Worm (Caenorhabditis elegans) whole organism, L1 larva: ENCODE measurements around the gene H39E23.2.

ENCODE experiments used
- C04F5.9 ChIP-seq: sonication (generic microtip); optimal IDR thresholded peaks from 2 replicates; lab custom pipeline; 2016; ENCODE audit warnings: missing genetic modification characterization, missing compliant biosample characterization
- alr-1 ChIP-seq: fragments of 200-800 bp; sonication (Bioruptor generic); optimal IDR thresholded peaks from 2 replicates; lab custom pipeline; 2018; ENCODE audit warnings: borderline replicate concordance, mild to moderate bottlenecking, missing genetic modification characterization, missing compliant biosample characterization
- aly-2 ChIP-seq: fragments of 150-350 bp; optimal IDR thresholded peaks from 2 replicates; lab custom pipeline; 2014; ENCODE audit warnings: missing biosample characterization, missing genetic modification characterization
- blmp-1 ChIP-seq: fragments of 150-350 bp; optimal IDR thresholded peaks from 2 replicates; lab custom pipeline; 2014; ENCODE audit warnings: missing biosample characterization, missing genetic modification characterization
- ceh-63 ChIP-seq: fragments of 200-800 bp; sonication (Bioruptor generic); optimal IDR thresholded peaks from 2 replicates; lab custom pipeline; 2018; ENCODE audit warnings: mild to moderate bottlenecking, missing genetic modification characterization, missing compliant biosample characterization
- ceh-82 ChIP-seq, 3 experiments: fragments of 150-350 bp in 1 of 3; sonication (generic microtip) in 2 of 3; optimal IDR thresholded peaks; 2 replicates each; lab custom pipeline; 2014 to 2017; ENCODE audit warnings: missing biosample characterization in 3 of 3, missing genetic modification characterization in 3 of 3
- ceh-88 ChIP-seq: fragments of 200-800 bp; sonication (Bioruptor generic); IDR thresholded peaks from 2 replicates; pipeline ENCODE4 v1.3.6; 2022; ENCODE audit warnings: missing genetic modification characterization, missing compliant biosample characterization
- ceh-90 ChIP-seq: sonication (generic microtip); optimal IDR thresholded peaks from 2 replicates; lab custom pipeline; 2016; ENCODE audit warnings: missing genetic modification characterization, missing compliant biosample characterization
- ces-1 ChIP-seq: fragments of 150-350 bp; optimal IDR thresholded peaks from 2 replicates; lab custom pipeline; 2014; ENCODE audit warnings: missing biosample characterization, missing genetic modification reagents, missing genetic modification characterization
- dpl-1 ChIP-seq, 3 experiments: fragments of 150-350 bp in 2 of 3; sonication (generic microtip) in 1 of 3; optimal IDR thresholded peaks; 2 replicates each; lab custom pipeline; 2014 to 2017; ENCODE audit warnings: missing biosample characterization in 3 of 3, missing genetic modification characterization in 3 of 3, missing genetic modification reagents in 3 of 3
- dsc-1 ChIP-seq: sonication (generic microtip); optimal IDR thresholded peaks from 2 replicates; lab custom pipeline; 2016; ENCODE audit warnings: mild to moderate bottlenecking, missing genetic modification characterization, missing compliant biosample characterization
- efl-3 ChIP-seq: fragments of 200-800 bp; sonication (Bioruptor generic); optimal IDR thresholded peaks from 2 replicates; lab custom pipeline; 2018; ENCODE audit warnings: mild to moderate bottlenecking, missing genetic modification characterization, missing compliant biosample characterization
- egl-13 ChIP-seq: sonication (generic microtip); optimal IDR thresholded peaks from 2 replicates; lab custom pipeline; 2016; ENCODE audit warnings: missing genotype, missing genetic modification reagents, missing genetic modification characterization, missing compliant biosample characterization
- elt-2 ChIP-seq: sonication (generic microtip); optimal IDR thresholded peaks from 2 replicates; lab custom pipeline; 2016; ENCODE audit warnings: missing genetic modification characterization, mild to moderate bottlenecking, inconsistent platforms, missing compliant biosample characterization, missing genetic modification reagents
- elt-3 ChIP-seq, 6 experiments: fragments of 150-350 bp in 1 of 6; sonication (generic microtip); optimal IDR thresholded peaks; 2 replicates each; lab custom pipeline; 2017 to 2018; ENCODE audit warnings: missing biosample characterization in 6 of 6, missing genetic modification characterization in 6 of 6, inconsistent platforms in 1 of 6
- ets-5 ChIP-seq: fragments of 200-800 bp; sonication (Bioruptor generic); IDR thresholded peaks from 2 replicates; pipeline ENCODE4 v1.3.6; 2022; ENCODE audit warnings: missing genetic modification characterization, missing compliant biosample characterization
- fkh-10 ChIP-seq: sonication (generic microtip); optimal IDR thresholded peaks from 2 replicates; lab custom pipeline; 2017; ENCODE audit warnings: missing biosample characterization, missing genetic modification reagents, missing genetic modification characterization
- fkh-4 ChIP-seq: sonication (generic microtip); optimal IDR thresholded peaks from 2 replicates; lab custom pipeline; 2016; ENCODE audit warnings: missing compliant biosample characterization, missing genetic modification characterization, borderline replicate concordance
- fkh-8 ChIP-seq: sonication (generic microtip); optimal IDR thresholded peaks from 2 replicates; lab custom pipeline; 2016; ENCODE audit warnings: mild to moderate bottlenecking, missing genetic modification characterization, missing compliant biosample characterization
- grh-1 ChIP-seq: fragments of 200-800 bp; sonication (Bioruptor generic); IDR thresholded peaks from 2 replicates; pipeline ENCODE4 v1.3.6; 2022; ENCODE audit warnings: missing genetic modification reagents, missing genetic modification characterization, missing compliant biosample characterization
- hlh-17 ChIP-seq: fragments of 200-800 bp; sonication (Bioruptor generic); optimal IDR thresholded peaks from 2 replicates; lab custom pipeline; 2018; ENCODE audit warnings: missing genetic modification characterization, mild to moderate bottlenecking, missing compliant biosample characterization, moderate library complexity, borderline replicate concordance
- hlh-4 ChIP-seq: sonication (generic microtip); optimal IDR thresholded peaks from 2 replicates; lab custom pipeline; 2016; ENCODE audit warnings: mild to moderate bottlenecking, missing genetic modification characterization, missing compliant biosample characterization
- irx-1 ChIP-seq: sonication (generic microtip); optimal IDR thresholded peaks from 2 replicates; lab custom pipeline; 2016; ENCODE audit warnings: missing genetic modification characterization, missing compliant biosample characterization
- isw-1 ChIP-seq: fragments of 200-800 bp; sonication (Bioruptor generic); IDR thresholded peaks from 2 replicates; pipeline ENCODE4 v1.3.6; 2022; ENCODE audit warnings: missing genetic modification characterization, missing compliant biosample characterization
- jun-1 ChIP-seq: fragments of 150-350 bp; optimal IDR thresholded peaks from 2 replicates; lab custom pipeline; 2014; ENCODE audit warnings: missing biosample characterization, missing genetic modification reagents, missing genetic modification characterization
- lin-14 ChIP-seq: fragments of 200-800 bp; sonication (Bioruptor generic); optimal IDR thresholded peaks from 2 replicates; lab custom pipeline; 2018; ENCODE audit warnings: mild to moderate bottlenecking, missing genetic modification characterization, moderate library complexity, missing compliant biosample characterization
- lin-15B ChIP-seq: fragments of 150-350 bp; sonication (generic microtip); optimal IDR thresholded peaks from 3 replicates; lab custom pipeline; 2014; ENCODE audit warnings: missing biosample characterization, missing genetic modification characterization
- lin-35 ChIP-seq, 2 experiments: fragments of 150-350 bp; optimal IDR thresholded peaks; 2 replicates each; lab custom pipeline; 2014; ENCODE audit warnings: missing biosample characterization in 2 of 2, missing genetic modification characterization in 2 of 2, missing genetic modification reagents in 2 of 2
- lin-39 ChIP-seq: fragments of 150-350 bp; optimal IDR thresholded peaks from 2 replicates; lab custom pipeline; 2014; ENCODE audit warnings: missing biosample characterization, missing genetic modification reagents, missing genetic modification characterization
- lir-3 ChIP-seq: sonication (generic microtip); optimal IDR thresholded peaks from 2 replicates; lab custom pipeline; 2016; ENCODE audit warnings: mild to moderate bottlenecking, missing genetic modification characterization, moderate library complexity, missing compliant biosample characterization; ENCODE audit not compliant: poor library complexity
- lsy-2 ChIP-seq, 2 experiments: fragments of 150-350 bp; optimal IDR thresholded peaks; 2 replicates each; lab custom pipeline; 2014; ENCODE audit warnings: missing biosample characterization in 2 of 2, missing genetic modification characterization in 2 of 2
- mab-9 ChIP-seq: fragments of 200-800 bp; sonication (Bioruptor generic); IDR thresholded peaks from 2 replicates; pipeline ENCODE4 v1.3.6; 2022; ENCODE audit warnings: missing genetic modification reagents, missing genetic modification characterization, missing compliant biosample characterization
- mdl-1 ChIP-seq, 2 experiments: fragments of 150-350 bp; optimal IDR thresholded peaks; 2 replicates each; lab custom pipeline; 2014 to 2017; ENCODE audit warnings: missing biosample characterization in 2 of 2, missing genetic modification characterization in 2 of 2, inconsistent platforms in 1 of 2
- mef-2 ChIP-seq: fragments of 150-350 bp; optimal IDR thresholded peaks from 2 replicates; lab custom pipeline; 2014; ENCODE audit warnings: missing biosample characterization, missing genetic modification characterization
- nhr-11 ChIP-seq: fragments of 150-350 bp; optimal IDR thresholded peaks from 2 replicates; lab custom pipeline; 2014; ENCODE audit warnings: missing biosample characterization, missing genetic modification characterization
- nhr-12 ChIP-seq: sonication (generic microtip); optimal IDR thresholded peaks from 2 replicates; lab custom pipeline; 2017; ENCODE audit warnings: missing biosample characterization, missing genetic modification characterization
- nhr-76 ChIP-seq: sonication (generic microtip); optimal IDR thresholded peaks from 2 replicates; lab custom pipeline; 2017; ENCODE audit warnings: missing biosample characterization, missing genetic modification characterization
- nhr-77 ChIP-seq: fragments of 150-350 bp; optimal IDR thresholded peaks from 2 replicates; lab custom pipeline; 2014; ENCODE audit warnings: missing biosample characterization, missing genetic modification characterization
- nhr-84 ChIP-seq: sonication (generic microtip); optimal IDR thresholded peaks from 2 replicates; lab custom pipeline; 2017; ENCODE audit warnings: missing biosample characterization, missing genetic modification characterization
- pax-3 ChIP-seq: fragments of 200-800 bp; sonication (Bioruptor generic); optimal IDR thresholded peaks from 2 replicates; lab custom pipeline; 2018; ENCODE audit warnings: mild to moderate bottlenecking, missing genetic modification characterization, moderate library complexity, missing compliant biosample characterization
- pqm-1 ChIP-seq: sonication (generic microtip); optimal IDR thresholded peaks from 3 replicates; lab custom pipeline; 2017; ENCODE audit warnings: missing biosample characterization, missing genetic modification characterization
- skn-1 ChIP-seq: fragments of 150-350 bp; optimal IDR thresholded peaks from 2 replicates; lab custom pipeline; 2014; ENCODE audit warnings: missing biosample characterization, missing genetic modification characterization
- snpc-4 ChIP-seq: fragments of 150-350 bp; optimal IDR thresholded peaks from 2 replicates; lab custom pipeline; 2014; ENCODE audit warnings: missing biosample characterization, missing genetic modification characterization
- snu-23 ChIP-seq: sonication (generic microtip); optimal IDR thresholded peaks from 2 replicates; lab custom pipeline; 2016; ENCODE audit warnings: missing genetic modification characterization, missing compliant biosample characterization
- sox-4 ChIP-seq: sonication (generic microtip); optimal IDR thresholded peaks from 2 replicates; lab custom pipeline; 2016; ENCODE audit warnings: missing genetic modification characterization, missing compliant biosample characterization
- tbx-2 ChIP-seq: sonication (generic microtip); optimal IDR thresholded peaks from 2 replicates; lab custom pipeline; 2016; ENCODE audit warnings: missing genetic modification characterization, missing compliant biosample characterization
- unc-130 ChIP-seq: fragments of 150-350 bp; optimal IDR thresholded peaks from 2 replicates; lab custom pipeline; 2017; ENCODE audit warnings: missing biosample characterization, missing genetic modification characterization, inconsistent platforms
- unc-30 ChIP-seq: sonication (generic microtip); optimal IDR thresholded peaks from 2 replicates; lab custom pipeline; 2017; ENCODE audit warnings: missing biosample characterization, missing genetic modification characterization
- unc-86 ChIP-seq: sonication (generic microtip); optimal IDR thresholded peaks from 2 replicates; lab custom pipeline; 2016; ENCODE audit warnings: missing genetic modification characterization, missing compliant biosample characterization
- unc-98 ChIP-seq: fragments of 200-800 bp; sonication (Bioruptor generic); IDR thresholded peaks from 2 replicates; pipeline ENCODE4 v1.3.6; 2022; ENCODE audit warnings: missing genetic modification characterization, missing compliant biosample characterization
- vab-15 ChIP-seq: sonication (generic microtip); optimal IDR thresholded peaks from 2 replicates; lab custom pipeline; 2017; ENCODE audit warnings: missing genotype, mild to moderate bottlenecking, missing genetic modification characterization, missing compliant biosample characterization
- xbp-1 ChIP-seq: sonication (generic microtip); optimal IDR thresholded peaks from 2 replicates; lab custom pipeline; 2016; ENCODE audit warnings: missing genetic modification characterization, missing compliant biosample characterization
- zag-1 ChIP-seq: fragments of 150-350 bp; optimal IDR thresholded peaks from 2 replicates; lab custom pipeline; 2014; ENCODE audit warnings: missing biosample characterization, missing genetic modification characterization
- ztf-11 ChIP-seq, 2 experiments: sonication (generic microtip); optimal IDR thresholded peaks; 2 replicates each; lab custom pipeline; 2016 to 2017; ENCODE audit warnings: missing genetic modification characterization in 2 of 2, missing biosample characterization in 1 of 2, missing compliant biosample characterization in 1 of 2

Gene H39E23.2

ce11 chrV:14143634-14144033, 33.5 kb downstream of the H39E23.2 start (continued):
- TF ChIP-seq dpl-1 (GFP tag; optimal IDR thresholded peaks at IDR 0.05; lab: Kevin White, UChicago), result peak in 1 of 3 experiments; percentile 21
- TF ChIP-seq lir-3 (tag; lab: Kevin White, UChicago), result no peak
- no peak for TF ChIP-seq nhr-77 (tag; lab: Kevin White, UChicago)
- TF ChIP-seq nhr-12, result no peak
- no peak for TF ChIP-seq nhr-76 (tag; lab: Kevin White, UChicago)
- TF ChIP-seq alr-1 (tag; lab: Kevin White, UChicago), result no peak
- no peak for TF ChIP-seq lin-39 (tag; lab: Kevin White, UChicago)
- TF ChIP-seq mef-2 (tag; lab: Kevin White, UChicago), result no peak
- no peak for TF ChIP-seq ceh-88
- TF ChIP-seq dsc-1 (tag; lab: Kevin White, UChicago), result peak; percentile 12
- no peak for TF ChIP-seq snpc-4 (tag; lab: Kevin White, UChicago)
- peak; percentile 63 for TF ChIP-seq fkh-8
- no peak for TF ChIP-seq C04F5.9 (tag; lab: Kevin White, UChicago)
- no peak for TF ChIP-seq ets-5 (GFP tag; lab: Robert Waterston, UW)
- no peak for TF ChIP-seq irx-1 (tag; lab: Kevin White, UChicago)
- TF ChIP-seq aly-2 (tag; lab: Kevin White, UChicago), result no peak
- no peak for TF ChIP-seq pqm-1 (tag; lab: Kevin White, UChicago)
- peak; percentile 16; the same call in 1 of the 2 replicates for TF ChIP-seq isw-1 (GFP tag; lab: Robert Waterston, UW)
- no peak for TF ChIP-seq blmp-1 (tag; lab: Kevin White, UChicago)
- peak in 1 of 2 experiments; percentile 53 for TF ChIP-seq lsy-2 (tag; optimal IDR thresholded peaks at IDR 0.05; lab: Kevin White, UChicago)
- no peak for TF ChIP-seq fkh-4 (tag; lab: Kevin White, UChicago)
- TF ChIP-seq mdl-1 (tag; optimal IDR thresholded peaks at IDR 0.05; lab: Kevin White, UChicago), result no peak
- TF ChIP-seq lin-15B, result no peak
- TF ChIP-seq zag-1, result no peak
- TF ChIP-seq lin-35 (GFP tag; optimal IDR thresholded peaks at IDR 0.05; lab: Kevin White, UChicago), result peak in 1 of 2 experiments; percentile 34
- no peak for TF ChIP-seq sox-4 (tag; lab: Kevin White, UChicago)
- no peak for TF ChIP-seq elt-2
- no peak for TF ChIP-seq nhr-84 (tag; lab: Kevin White, UChicago)
- TF ChIP-seq unc-98 (GFP tag; lab: Robert Waterston, UW), result no peak
- TF ChIP-seq vab-15, result no peak
- TF ChIP-seq hlh-17 (GFP tag; lab: Kevin White, UChicago), result no peak
- TF ChIP-seq ztf-11 (tag; optimal IDR thresholded peaks at IDR 0.05; lab: Kevin White, UChicago), result no peak
- no peak for TF ChIP-seq skn-1 (tag; lab: Kevin White, UChicago)
- peak; percentile 58 for TF ChIP-seq fkh-10 (GFP tag; lab: Kevin White, UChicago)
- TF ChIP-seq snu-23 (GFP tag; lab: Kevin White, UChicago), result no peak
- TF ChIP-seq unc-130, result no peak
- no peak for TF ChIP-seq unc-30 (tag; lab: Kevin White, UChicago)
- TF ChIP-seq mab-9 (GFP tag; lab: Robert Waterston, UW), result peak; percentile 53; the same call in 1 of the 2 replicates
- TF ChIP-seq ceh-82 (tag; optimal IDR thresholded peaks at IDR 0.05; lab: Kevin White, UChicago), result peak in 2 of 3 experiments; percentile 33 to 53
- no peak for TF ChIP-seq grh-1 (GFP tag; lab: Robert Waterston, UW)
- TF ChIP-seq tbx-2, result peak; percentile 34
- TF ChIP-seq egl-13 (tag; lab: Kevin White, UChicago), result no peak
- no peak for TF ChIP-seq ces-1 (GFP tag; lab: Kevin White, UChicago)
- no peak for TF ChIP-seq nhr-11
- no peak for TF ChIP-seq hlh-4
- no peak for TF ChIP-seq xbp-1
- TF ChIP-seq ceh-90 (tag; lab: Kevin White, UChicago), result no peak
- no peak for TF ChIP-seq efl-3 (GFP tag; lab: Kevin White, UChicago)
- TF ChIP-seq unc-86, result peak; percentile 56
- TF ChIP-seq lin-14 (GFP tag; lab: Kevin White, UChicago), result peak; percentile 93
- no peak for TF ChIP-seq elt-3 (tag; optimal IDR thresholded peaks at IDR 0.05; lab: Kevin White, UChicago)
- no peak for TF ChIP-seq jun-1 (tag; lab: Kevin White, UChicago)
- no peak for TF ChIP-seq ceh-63 (GFP tag; lab: Kevin White, UChicago)
- TF ChIP-seq pax-3 (tag; lab: Kevin White, UChicago), result no peak
